Fruit fly (Drosophila melanogaster) whole organism, embryonic: Measurements from ENCODE around the gene CG11085.

Experiments used
- BEAF-32 ChIP-seq: fragments of 200-800 bp; sonication (Bioruptor generic); optimal IDR thresholded peaks from 3 replicates; lab custom pipeline; 2017; ENCODE audit warnings: missing biosample characterization, missing genetic modification characterization, mild to moderate bottlenecking, moderate library complexity, missing genetic modification reagents
- CG10321 ChIP-seq: fragments of 200-800 bp; sonication (Bioruptor generic); IDR thresholded peaks from 2 replicates; pipeline ENCODE4 v1.3.6; 2022; ENCODE audit warnings: missing biosample characterization, missing genetic modification characterization
- CG10366 ChIP-seq: fragments of 200-800 bp; sonication (Bioruptor generic); IDR thresholded peaks from 2 replicates; pipeline ENCODE4 v1.3.6; 2022; ENCODE audit warnings: missing biosample characterization, missing genetic modification characterization
- CG12659 ChIP-seq: fragments of 200-800 bp; sonication (Bioruptor generic); optimal IDR thresholded peaks from 3 replicates; lab custom pipeline; 2017; ENCODE audit warnings: mild to moderate bottlenecking, missing biosample characterization, missing genetic modification reagents, missing genetic modification characterization
- CG14441 ChIP-seq: fragments of 200-800 bp; sonication (Bioruptor generic); IDR thresholded peaks from 2 replicates; pipeline ENCODE4 v1.3.6; 2022; ENCODE audit warnings: missing biosample characterization, missing genetic modification characterization
- CG1529 ChIP-seq: fragments of 200-800 bp; sonication (Bioruptor generic); optimal IDR thresholded peaks from 3 replicates; lab custom pipeline; 2018; ENCODE audit warnings: missing biosample characterization, missing genetic modification characterization
- CG17359 ChIP-seq: fragments of 200-800 bp; sonication (Bioruptor generic); optimal IDR thresholded peaks from 3 replicates; lab custom pipeline; 2018; ENCODE audit warnings: missing biosample characterization, mild to moderate bottlenecking, missing genetic modification characterization, moderate library complexity
- CG17385 ChIP-seq: fragments of 200-800 bp; sonication (Bioruptor generic); optimal IDR thresholded peaks from 3 replicates; lab custom pipeline; 2018; ENCODE audit warnings: missing biosample characterization, mild to moderate bottlenecking, missing genetic modification characterization
- CG18476 ChIP-seq: fragments of 200-800 bp; sonication (Bioruptor generic); optimal IDR thresholded peaks from 2 replicates; lab custom pipeline; 2016; ENCODE audit warnings: missing biosample characterization, mild to moderate bottlenecking, missing genetic modification characterization
- CG18599 ChIP-seq: fragments of 200-800 bp; sonication (Bioruptor generic); optimal IDR thresholded peaks from 3 replicates; lab custom pipeline; 2017; ENCODE audit warnings: missing biosample characterization, missing genetic modification characterization, mild to moderate bottlenecking, moderate library complexity, missing genetic modification reagents
- CG18619 ChIP-seq: fragments of 200-800 bp; sonication (Bioruptor generic); optimal IDR thresholded peaks from 3 replicates; lab custom pipeline; 2017; ENCODE audit warnings: missing biosample characterization, mild to moderate bottlenecking, missing genetic modification characterization
- CG18764 ChIP-seq: fragments of 200-800 bp; sonication (Bioruptor generic); optimal IDR thresholded peaks from 3 replicates; lab custom pipeline; 2016; ENCODE audit warnings: missing biosample characterization, missing genetic modification characterization
- CG3065 ChIP-seq: fragments of 200-800 bp; sonication (Bioruptor generic); optimal IDR thresholded peaks from 2 replicates; lab custom pipeline; 2016; ENCODE audit warnings: missing biosample characterization, missing genetic modification characterization
- CG42726 ChIP-seq: fragments of 200-800 bp; sonication (Bioruptor generic); IDR thresholded peaks from 2 replicates; pipeline ENCODE4 v1.3.6; 2022; ENCODE audit warnings: missing biosample characterization, missing genetic modification characterization; ENCODE audit not compliant: partially characterized antibody
- CG5953 ChIP-seq: fragments of 200-800 bp; sonication (Bioruptor generic); IDR thresholded peaks from 2 replicates; pipeline ENCODE4 v1.3.6; 2022; ENCODE audit warnings: missing biosample characterization, missing genetic modification characterization
- CG6272 ChIP-seq: fragments of 200-800 bp; sonication (Bioruptor generic); IDR thresholded peaks from 2 replicates; pipeline ENCODE4 v1.3.6; 2022; ENCODE audit warnings: missing biosample characterization, missing genetic modification characterization
- CG6654 ChIP-seq: fragments of 200-800 bp; sonication (Bioruptor generic); optimal IDR thresholded peaks from 2 replicates; lab custom pipeline; 2017; ENCODE audit warnings: missing biosample characterization, mild to moderate bottlenecking, missing genetic modification characterization
- CG8281 ChIP-seq: fragments of 200-800 bp; sonication (Bioruptor generic); optimal IDR thresholded peaks from 2 replicates; lab custom pipeline; 2018; ENCODE audit warnings: missing biosample characterization, mild to moderate bottlenecking, missing genetic modification characterization, moderate library complexity
- CG8290 ChIP-seq, 3 experiments: fragments of 200-800 bp; sonication (Bioruptor generic); optimal IDR thresholded peaks; 2 replicates each; lab custom pipeline; 2016 to 2019; ENCODE audit warnings: missing biosample characterization in 3 of 3, missing genetic modification characterization in 3 of 3, mild to moderate bottlenecking in 2 of 3, moderate library complexity in 1 of 3
- CG9437 ChIP-seq: fragments of 200-800 bp; sonication (Bioruptor generic); optimal IDR thresholded peaks from 2 replicates; lab custom pipeline; 2018; ENCODE audit warnings: missing biosample characterization, mild to moderate bottlenecking, missing genetic modification characterization
- CG9817 ChIP-seq: fragments of 200-800 bp; sonication (Bioruptor generic); optimal IDR thresholded peaks from 2 replicates; lab custom pipeline; 2018; ENCODE audit warnings: missing biosample characterization, mild to moderate bottlenecking, missing genetic modification characterization, moderate library complexity
- E2f2 ChIP-seq: fragments of 200-800 bp; sonication (Bioruptor generic); IDR thresholded peaks from 2 replicates; pipeline ENCODE4 v1.3.6; 2022; ENCODE audit warnings: missing biosample characterization, missing genetic modification characterization
- Elba2 ChIP-seq: fragments of 200-800 bp; sonication (Bioruptor generic); optimal IDR thresholded peaks from 3 replicates; lab custom pipeline; 2016; ENCODE audit warnings: missing biosample characterization, missing genetic modification characterization
- HLH54F ChIP-seq: fragments of 200-800 bp; sonication (Bioruptor generic); optimal IDR thresholded peaks from 3 replicates; lab custom pipeline; 2016; ENCODE audit warnings: missing biosample characterization, missing genetic modification characterization
- Med ChIP-seq: fragments of 200-800 bp; sonication (Bioruptor generic); peaks from one replicate; lab custom pipeline; 2016; ENCODE audit warnings: missing biosample characterization, missing genetic modification characterization, mild to moderate bottlenecking, inconsistent platforms, moderate library complexity
- NC2α ChIP-seq: fragments of 200-800 bp; sonication (Bioruptor generic); optimal IDR thresholded peaks from 2 replicates; lab custom pipeline; 2016; ENCODE audit warnings: missing biosample characterization, missing genetic modification characterization
- NC2β ChIP-seq: fragments of 200-800 bp; sonication (Bioruptor generic); optimal IDR thresholded peaks from 2 replicates; lab custom pipeline; 2016; ENCODE audit warnings: missing biosample characterization, missing genetic modification characterization
- PHDP ChIP-seq: fragments of 200-800 bp; sonication (Bioruptor generic); optimal IDR thresholded peaks from 3 replicates; lab custom pipeline; 2018; ENCODE audit warnings: missing biosample characterization, mild to moderate bottlenecking, missing genetic modification characterization, moderate library complexity
- Ptx1 ChIP-seq: fragments of 200-800 bp; sonication (Bioruptor generic); IDR thresholded peaks from 2 replicates; pipeline ENCODE4 v1.3.6; 2022; ENCODE audit warnings: missing biosample characterization, missing genetic modification characterization
- Spps ChIP-seq: fragments of 200-800 bp; sonication (Bioruptor generic); optimal IDR thresholded peaks from 2 replicates; lab custom pipeline; 2018; ENCODE audit warnings: missing biosample characterization, mild to moderate bottlenecking, missing genetic modification characterization
- Usf ChIP-seq: fragments of 200-800 bp; sonication (Bioruptor generic); optimal IDR thresholded peaks from 2 replicates; lab custom pipeline; 2017; ENCODE audit warnings: missing genotype, missing biosample characterization, missing genetic modification characterization
- Xbp1 ChIP-seq: fragments of 200-800 bp; sonication (Bioruptor generic); optimal IDR thresholded peaks from 3 replicates; lab custom pipeline; 2016; ENCODE audit warnings: missing biosample characterization, mild to moderate bottlenecking, missing genetic modification characterization
- dan ChIP-seq: fragments of 200-800 bp; sonication (Bioruptor generic); IDR thresholded peaks from 2 replicates; pipeline ENCODE4 v1.3.6; 2022; ENCODE audit warnings: missing biosample characterization, missing genetic modification characterization
- grau ChIP-seq: fragments of 200-800 bp; optimal IDR thresholded peaks from 3 replicates; lab custom pipeline; 2019; ENCODE audit warnings: missing biosample characterization, mild to moderate bottlenecking, missing genetic modification characterization, moderate library complexity
- ind ChIP-seq: fragments of 200-800 bp; sonication (Bioruptor generic); optimal IDR thresholded peaks from 3 replicates; lab custom pipeline; 2016; ENCODE audit warnings: missing biosample characterization, missing genetic modification characterization
- kay ChIP-seq: fragments of 200-800 bp; sonication (Bioruptor generic); optimal IDR thresholded peaks from 2 replicates; lab custom pipeline; 2016; ENCODE audit warnings: missing biosample characterization, missing genetic modification characterization
- nerfin-2 ChIP-seq: fragments of 200-800 bp; sonication (Bioruptor generic); IDR thresholded peaks from 2 replicates; pipeline ENCODE4 v1.3.6; 2022; ENCODE audit warnings: missing biosample characterization, missing genetic modification characterization; ENCODE audit not compliant: partially characterized antibody
- nom ChIP-seq: fragments of 200-800 bp; sonication (Bioruptor generic); optimal IDR thresholded peaks from 2 replicates; lab custom pipeline; 2017; ENCODE audit warnings: missing biosample characterization, missing genetic modification characterization, mild to moderate bottlenecking, moderate library complexity, missing genetic modification reagents
- pan ChIP-seq, 4 experiments: fragments of >200 bp in 3 of 4; fragments of 200-800 bp in 1 of 4; sonication (Bioruptor generic) in 1 of 4; optimal IDR thresholded peaks in 3 of 4; IDR thresholded peaks in 1 of 4; 2 replicates each; pipeline versions ENCODE4 v1.3.6 to Lab custom; 2017 to 2022; ENCODE audit warnings: missing biosample characterization in 2 of 4, missing genetic modification characterization in 2 of 4, mixed read lengths in 1 of 4
- peb ChIP-seq: fragments of 200-800 bp; sonication (Bioruptor generic); IDR thresholded peaks from 2 replicates; pipeline ENCODE4 v1.3.6; 2022; ENCODE audit warnings: missing biosample characterization, missing genetic modification characterization
- phol ChIP-seq: fragments of 200-800 bp; sonication (Bioruptor generic); optimal IDR thresholded peaks from 3 replicates; lab custom pipeline; 2018; ENCODE audit warnings: missing biosample characterization, mild to moderate bottlenecking, missing genetic modification characterization, moderate library complexity
- pita ChIP-seq: fragments of 200-800 bp; sonication (Bioruptor generic); optimal IDR thresholded peaks from 2 replicates; lab custom pipeline; 2017; ENCODE audit warnings: missing biosample characterization, mild to moderate bottlenecking, missing genetic modification characterization
- shn ChIP-seq: fragments of 200-800 bp; sonication (Bioruptor generic); optimal IDR thresholded peaks from 3 replicates; lab custom pipeline; 2016; ENCODE audit warnings: missing biosample characterization, missing genetic modification characterization
- sima ChIP-seq: fragments of 200-800 bp; sonication (Bioruptor generic); optimal IDR thresholded peaks from 2 replicates; lab custom pipeline; 2016; ENCODE audit warnings: missing biosample characterization, missing genetic modification characterization
- so ChIP-seq: fragments of 200-800 bp; sonication (Bioruptor generic); IDR thresholded peaks from 3 replicates; pipeline ENCODE4 v1.3.6; 2022; ENCODE audit warnings: missing biosample characterization, missing genetic modification characterization
- unc-4 ChIP-seq: fragments of 200-800 bp; sonication (Bioruptor generic); IDR thresholded peaks from 2 replicates; pipeline ENCODE4 v1.3.6; 2022; ENCODE audit warnings: missing biosample characterization, missing genetic modification characterization; ENCODE audit not compliant: partially characterized antibody
- vnd ChIP-seq: fragments of 200-800 bp; sonication (Bioruptor generic); IDR thresholded peaks from 3 replicates; pipeline ENCODE4 v1.3.6; 2022; ENCODE audit warnings: missing biosample characterization, missing genetic modification characterization; ENCODE audit not compliant: partially characterized antibody
- vvl ChIP-seq: fragments of 200-800 bp; sonication (Bioruptor generic); IDR thresholded peaks from 2 replicates; pipeline ENCODE4 v1.3.6; 2022; ENCODE audit warnings: missing biosample characterization, missing genetic modification characterization

The CG11085 gene

DNA sequence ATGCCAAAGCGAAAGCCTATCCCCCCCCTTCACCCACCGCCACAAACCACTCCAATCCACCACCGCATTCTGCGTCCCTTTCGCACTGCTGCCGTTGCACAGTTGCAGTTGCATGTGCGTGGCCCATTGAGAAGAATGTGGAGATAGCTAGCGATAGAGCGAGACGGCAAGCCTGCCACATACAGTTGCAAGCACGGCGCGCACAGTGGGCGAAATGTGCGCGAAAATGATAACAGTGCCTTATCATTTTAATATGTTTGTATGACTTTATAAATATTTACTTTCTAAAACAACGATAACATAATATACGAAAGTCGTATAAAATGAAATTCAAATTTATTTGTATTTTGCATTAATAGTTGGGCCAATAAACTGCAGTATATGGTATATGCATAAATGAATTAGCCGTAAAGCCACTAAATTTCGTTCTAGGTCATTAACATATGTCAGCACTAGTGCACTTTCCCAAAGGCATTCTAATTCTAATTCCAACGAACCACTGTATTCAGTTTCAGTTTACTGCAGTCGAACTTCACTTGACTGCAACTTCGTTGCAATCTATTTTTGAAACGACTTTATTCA is 40.2 kb upstream of the CG11085 start (continued):
- TF ChIP-seq PHDP (tag; lab: Kevin White, UChicago) (peak; percentile 66), CG6654 (peak; percentile 44), CG12659 (GFP tag; lab: Kevin White, UChicago) (peak; percentile 37), sima (GFP tag; lab: Kevin White, UChicago) (no peak), Elba2 (peak; percentile 3), NC2α (GFP tag; lab: Kevin White, UChicago) (no peak), CG8281 (tag; lab: Kevin White, UChicago) (peak; percentile 7), CG1529 (GFP tag; lab: Kevin White, UChicago) (peak; percentile 78), CG17385 (GFP tag; lab: Kevin White, UChicago) (peak; percentile 12), CG14441 (GFP tag; lab: Robert Waterston, UW) (0 out of 2 replicates have a peak, but pooled peaks have one; percentile 6), BEAF-32 (GFP tag; lab: Kevin White, UChicago) (no peak), peb (GFP tag; lab: Robert Waterston, UW) (peak; percentile 44; the same call in 1 of the 2 replicates), vvl (GFP tag; lab: Robert Waterston, UW) (peak; percentile 66), phol (peak; percentile 87), E2f2 (GFP tag; lab: Robert Waterston, UW) (peak; percentile 18; the same call in 1 of the 2 replicates), NC2β (peak; percentile 58), shn (no peak), grau (tag; lab: Kevin White, UChicago) (peak; percentile 66), CG10321 (GFP tag; lab: Robert Waterston, UW) (peak; percentile 78), dan (GFP tag; lab: Robert Waterston, UW) (peak; percentile 44; the same call in 1 of the 2 replicates), ind (GFP tag; lab: Kevin White, UChicago) (peak; percentile 42), nom (GFP tag; lab: Kevin White, UChicago) (peak; percentile 49), Med (GFP tag; lab: Kevin White, UChicago) (peak; percentile 76), CG5953 (GFP tag; lab: Robert Waterston, UW) (no peak), CG17359 (tag; lab: Kevin White, UChicago) (peak; percentile 57), kay (GFP tag; lab: Kevin White, UChicago) (peak; percentile 32), CG9437 (GFP tag; lab: Kevin White, UChicago) (peak; percentile 55), Usf (GFP tag; lab: Kevin White, UChicago) (peak; percentile 67), CG10366 (GFP tag; lab: Robert Waterston, UW) (peak; percentile 38; the same call in 1 of the 2 replicates), CG8290 (GFP tag; optimal IDR thresholded peaks at IDR 0.05; lab: Kevin White, UChicago) (peak; percentile 51), CG8290 (tag; optimal IDR thresholded peaks at IDR 0.05; lab: Kevin White, UChicago) (no peak), CG3065 (GFP tag; lab: Kevin White, UChicago) (peak; percentile 29), CG42726 (GFP tag; lab: Robert Waterston, UW) (no peak), Spps (tag; lab: Kevin White, UChicago) (peak; percentile 82), CG9817 (tag; lab: Kevin White, UChicago) (peak; percentile 7), CG18599 (no peak), so (GFP tag; lab: Robert Waterston, UW) (peak; percentile 65; the same call in 1 of the 3 replicates), unc-4 (GFP tag; lab: Robert Waterston, UW) (no peak), nerfin-2 (GFP tag; lab: Robert Waterston, UW) (no peak), Ptx1 (GFP tag; lab: Robert Waterston, UW) (peak; percentile 52), pan (optimal IDR thresholded peaks at IDR 0.05; lab: Kevin White, UChicago) (no peak), pan (GFP tag; optimal IDR thresholded peaks at IDR 0.05 in 1 of 2, IDR thresholded peaks at IDR 0.05 in 1 of 2) (peak in 1 of 2 experiments; percentile 48), Xbp1 (peak; percentile 66), pita (GFP tag; lab: Kevin White, UChicago) (no peak), HLH54F (GFP tag; lab: Kevin White, UChicago) (peak; percentile 15), vnd (GFP tag; lab: Robert Waterston, UW) (no peak), CG18619 (GFP tag; lab: Kevin White, UChicago) (peak; percentile 52), CG18764 (GFP tag; lab: Kevin White, UChicago) (peak; percentile 19), CG6272 (GFP tag; lab: Robert Waterston, UW) (no peak), CG18476 (peak; percentile 50)
